Worm (Caenorhabditis elegans) whole organism, L4 larva: ENCODE results near the gene srx-97.
A peak's percentile ranks its signal among the peaks of the same experiment; 100 is the strongest.

Source experiments
- D1046.2 ChIP-seq: fragments of 200-800 bp; sonication (Bioruptor generic); IDR thresholded peaks from 2 replicates; pipeline ENCODE4 v1.3.6; 2022; ENCODE audit warnings: missing genetic modification characterization, missing compliant biosample characterization
- F10B5.3 ChIP-seq: sonication (generic microtip); optimal IDR thresholded peaks from 2 replicates; lab custom pipeline; 2016; ENCODE audit warnings: mild to moderate bottlenecking, missing genetic modification characterization, missing compliant biosample characterization
- F26F4.8 ChIP-seq: fragments of 200-800 bp; sonication (Bioruptor generic); conservative IDR thresholded peaks from 2 replicates; pipeline ENCODE4 v1.3.6; 2022; ENCODE audit warnings: missing genetic modification characterization, missing compliant biosample characterization
- F37D6.2 ChIP-seq: sonication (generic microtip); optimal IDR thresholded peaks from 2 replicates; lab custom pipeline; 2016; ENCODE audit warnings: mild to moderate bottlenecking, missing genetic modification characterization, missing compliant biosample characterization
- Y48G9A.11 ChIP-seq: fragments of 200-800 bp; sonication (Bioruptor generic); IDR thresholded peaks from 2 replicates; pipeline ENCODE4 v1.3.6; 2022; ENCODE audit warnings: missing genetic modification reagents, missing genetic modification characterization, missing compliant biosample characterization
- Y75B8A.6 ChIP-seq: fragments of 200-800 bp; sonication (Bioruptor generic); IDR thresholded peaks from 2 replicates; pipeline ENCODE4 v1.3.6; 2022; ENCODE audit warnings: missing genetic modification reagents, missing genetic modification characterization, missing compliant biosample characterization
- aha-1 ChIP-seq: fragments of 150-350 bp; peaks from one replicate; lab custom pipeline; 2014; ENCODE audit warnings: missing biosample characterization, missing genetic modification characterization
- ama-1 ChIP-seq: fragments of 150-350 bp; optimal IDR thresholded peaks from 2 replicates; lab custom pipeline; 2014; ENCODE audit warnings: inconsistent platforms, mixed read lengths
- ceh-82 ChIP-seq: sonication (generic microtip); optimal IDR thresholded peaks from 2 replicates; lab custom pipeline; 2017; ENCODE audit warnings: missing biosample characterization, missing genetic modification characterization
- ctbp-1 ChIP-seq: fragments of 200-800 bp; sonication (Bioruptor generic); IDR thresholded peaks from 2 replicates; pipeline ENCODE4 v1.3.6; 2022; ENCODE audit warnings: missing genetic modification reagents, missing genetic modification characterization, missing compliant biosample characterization
- daf-19 ChIP-seq: fragments of 200-800 bp; sonication (Bioruptor generic); conservative IDR thresholded peaks from 2 replicates; pipeline ENCODE4 v1.3.6; 2022; ENCODE audit warnings: missing genetic modification characterization, missing compliant biosample characterization
- dmd-6 ChIP-seq: fragments of 200-800 bp; sonication (Bioruptor generic); IDR thresholded peaks from 2 replicates; pipeline ENCODE4 v1.3.6; 2022; ENCODE audit warnings: missing genetic modification reagents, missing genetic modification characterization, missing compliant biosample characterization
- dve-1 ChIP-seq: sonication (generic microtip); optimal IDR thresholded peaks from 2 replicates; lab custom pipeline; 2017; ENCODE audit warnings: antibody characterized with exemption, mild to moderate bottlenecking, missing genetic modification characterization, missing compliant biosample characterization; ENCODE audit not compliant: insufficient read depth
- egl-27 ChIP-seq: sonication (generic microtip); optimal IDR thresholded peaks from 3 replicates; lab custom pipeline; 2017; ENCODE audit warnings: missing biosample characterization, missing genetic modification reagents, missing genetic modification characterization
- egl-43 ChIP-seq: fragments of 200-800 bp; sonication (Bioruptor generic); IDR thresholded peaks from 2 replicates; pipeline ENCODE4 v1.3.6; 2022; ENCODE audit warnings: missing genetic modification reagents, missing genetic modification characterization, missing compliant biosample characterization
- fos-1 ChIP-seq: fragments of 150-350 bp; optimal IDR thresholded peaks from 2 replicates; lab custom pipeline; 2014; ENCODE audit warnings: missing biosample characterization, missing genetic modification characterization
- hif-1 ChIP-seq, 2 experiments: sonication (generic microtip); optimal IDR thresholded peaks; 2 replicates each; lab custom pipeline; 2016 to 2017; ENCODE audit warnings: missing compliant biosample characterization in 2 of 2, missing genetic modification characterization in 2 of 2, missing genetic modification reagents in 2 of 2, missing genotype in 2 of 2, mild to moderate bottlenecking in 1 of 2
- jun-1 ChIP-seq: fragments of 150-350 bp; optimal IDR thresholded peaks from 2 replicates; lab custom pipeline; 2014; ENCODE audit warnings: missing biosample characterization, missing genetic modification reagents, missing genetic modification characterization
- lin-1 ChIP-seq: fragments of 200-800 bp; sonication (Bioruptor generic); IDR thresholded peaks from 2 replicates; pipeline ENCODE4 v1.3.6; 2022; ENCODE audit warnings: missing genetic modification reagents, missing genetic modification characterization, missing compliant biosample characterization
- lin-13 ChIP-seq: fragments of 150-350 bp; optimal IDR thresholded peaks from 2 replicates; lab custom pipeline; 2014; ENCODE audit warnings: missing biosample characterization, missing genetic modification reagents, missing genetic modification characterization
- lsy-2 ChIP-seq, 2 experiments: fragments of 150-350 bp in 1 of 2; sonication (generic microtip) in 1 of 2; optimal IDR thresholded peaks; 2 replicates each; lab custom pipeline; 2014 to 2017; ENCODE audit warnings: missing biosample characterization in 2 of 2, missing genetic modification characterization in 2 of 2
- madf-5 ChIP-seq, 2 experiments: fragments of 200-800 bp; sonication (Bioruptor generic); IDR thresholded peaks; 2 replicates each; pipeline ENCODE4 v1.3.6; 2022; ENCODE audit warnings: missing compliant biosample characterization in 2 of 2, missing genetic modification characterization in 2 of 2
- mep-1 ChIP-seq: fragments of 150-350 bp; sonication (generic microtip); optimal IDR thresholded peaks from 3 replicates; lab custom pipeline; 2014; ENCODE audit warnings: missing biosample characterization, missing genetic modification characterization
- nhr-10 ChIP-seq: fragments of 150-350 bp; optimal IDR thresholded peaks from 2 replicates; lab custom pipeline; 2014; ENCODE audit warnings: missing biosample characterization, missing genetic modification characterization
- nhr-41 ChIP-seq: fragments of 200-800 bp; sonication (Bioruptor generic); IDR thresholded peaks from 2 replicates; pipeline ENCODE4 v1.3.6; 2022; ENCODE audit warnings: missing genetic modification reagents, missing genetic modification characterization, missing compliant biosample characterization
- pha-4 ChIP-seq, 2 experiments: fragments of 150-350 bp in 1 of 2; fragments of 200-800 bp in 1 of 2; sonication (Bioruptor generic) in 1 of 2; IDR thresholded peaks in 1 of 2; optimal IDR thresholded peaks in 1 of 2; 2 replicates each; pipeline versions ENCODE4 v1.3.6 to Lab custom; 2014 to 2022; ENCODE audit warnings: missing genetic modification characterization in 2 of 2, missing genetic modification reagents in 2 of 2, missing biosample characterization in 1 of 2, missing compliant biosample characterization in 1 of 2
- rbr-2 ChIP-seq: sonication (generic microtip); optimal IDR thresholded peaks from 2 replicates; lab custom pipeline; 2016; ENCODE audit warnings: missing genotype, missing genetic modification characterization, missing compliant biosample characterization
- sdz-12 ChIP-seq: fragments of 200-800 bp; sonication (Bioruptor generic); optimal IDR thresholded peaks from 2 replicates; lab custom pipeline; 2018; ENCODE audit warnings: mild to moderate bottlenecking, missing genetic modification characterization, missing compliant biosample characterization
- tra-1 ChIP-seq: fragments of 200-800 bp; sonication (Bioruptor generic); IDR thresholded peaks from 2 replicates; pipeline ENCODE4 v1.3.6; 2022; ENCODE audit warnings: missing genetic modification reagents, missing genetic modification characterization, missing compliant biosample characterization
- unc-62 ChIP-seq, 3 experiments: fragments of 150-350 bp in 1 of 3; sonication (generic microtip); optimal IDR thresholded peaks in 2 of 3; peaks in 1 of 3; 1 replicate in 1 of 3; 2 replicates in 2 of 3; lab custom pipeline; 2014 to 2017; ENCODE audit warnings: missing biosample characterization in 3 of 3, missing genetic modification characterization in 3 of 3, missing genetic modification reagents in 3 of 3, missing genotype in 1 of 3
- ztf-11 ChIP-seq: fragments of 150-350 bp; optimal IDR thresholded peaks from 2 replicates; lab custom pipeline; 2014; ENCODE audit warnings: missing biosample characterization, missing genetic modification characterization

srx-97 gene

ce11 chrII:3626872-3627271, 42.3 kb downstream of the srx-97 start, which contains the start of gene M151.3:
Gene M151.3 (plus strand): TSS chrII:3627172.
- TF ChIP-seq unc-62 (GFP tag; optimal IDR thresholded peaks at IDR 0.05 in 1 of 2; lab: Kevin White, UChicago): peak in 1 of 2 experiments; percentile 3
- no peak for TF ChIP-seq unc-62 (tag; optimal IDR thresholded peaks at IDR 0.05; lab: Kevin White, UChicago)
- no peak for TF ChIP-seq ctbp-1

DNA sequence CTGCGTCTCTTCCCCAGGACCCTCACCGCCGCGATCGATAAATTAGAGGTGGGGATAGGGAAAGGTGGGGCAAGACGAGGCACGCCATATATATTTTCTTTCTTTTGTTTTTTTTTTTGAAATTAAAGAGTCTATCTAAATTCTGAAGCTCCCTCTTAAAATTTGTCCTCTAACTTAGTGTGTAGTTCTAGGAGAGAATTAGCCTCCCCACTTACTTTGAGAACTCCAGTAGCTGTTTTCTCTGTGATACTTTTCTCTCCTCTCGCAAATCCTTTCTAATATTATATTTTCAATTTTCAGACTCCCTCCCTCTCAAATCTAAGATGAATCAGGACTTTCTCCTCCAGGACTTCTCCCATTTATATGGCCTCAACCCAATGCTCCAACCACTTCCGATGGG, 47.2 kb downstream of the srx-97 start, which contains the start of gene M151.7:
Gene M151.7, plus strand, starts transcription at position 301 of the 400 bp plus-strand sequence.
- TF ChIP-seq F37D6.2 (tag; lab: Kevin White, UChicago) (no peak), lin-13 (no peak), nhr-10 (tag; lab: Kevin White, UChicago) (no peak), egl-27 (tag; lab: Kevin White, UChicago) (no peak), aha-1 (no peak), ceh-82 (tag; lab: Kevin White, UChicago) (no peak), rbr-2 (tag; lab: Kevin White, UChicago) (no peak), F26F4.8 (no peak), lsy-2 (tag; optimal IDR thresholded peaks at IDR 0.05; lab: Kevin White, UChicago) (no peak), fos-1 (tag; lab: Kevin White, UChicago) (no peak), pha-4 (GFP tag; IDR thresholded peaks at IDR 0.05; lab: Robert Waterston, UW) (no peak), pha-4 (tag; optimal IDR thresholded peaks at IDR 0.05; lab: Kevin White, UChicago) (no peak), Y75B8A.6 (GFP tag; lab: Robert Waterston, UW) (no peak), Y48G9A.11 (GFP tag; lab: Robert Waterston, UW) (no peak)

ce11 chrII:3620862-3621261, 48.4 kb downstream of the srx-97 start:
- TF ChIP-seq ceh-82 (tag; lab: Kevin White, UChicago): no peak
- TF ChIP-seq aha-1: peak; percentile 48

ce11 chrII:3617512-3617911, 51.7 kb downstream of the srx-97 start, which contains the start of gene F40E12.1:
Gene F40E12.1 (plus strand): TSS chrII:3617812.
- TF ChIP-seq dve-1 (tag; lab: Kevin White, UChicago) (no peak), hif-1 (tag; optimal IDR thresholded peaks at IDR 0.05; lab: Kevin White, UChicago) (no peak), egl-43 (GFP tag; lab: Robert Waterston, UW) (no peak), F26F4.8 (no peak), jun-1 (tag; lab: Kevin White, UChicago) (no peak), ama-1 (lab: Kevin White, UChicago) (no peak), madf-5 (GFP tag; IDR thresholded peaks at IDR 0.05; lab: Robert Waterston, UW) (no peak), sdz-12 (no peak), egl-27 (tag; lab: Kevin White, UChicago) (no peak), F10B5.3 (tag; lab: Kevin White, UChicago) (no peak), dmd-6 (GFP tag; lab: Robert Waterston, UW) (no peak), tra-1 (GFP tag; lab: Robert Waterston, UW) (no peak), mep-1 (tag; lab: Kevin White, UChicago) (no peak), lin-1 (GFP tag; lab: Robert Waterston, UW) (no peak), F37D6.2 (tag; lab: Kevin White, UChicago) (no peak), nhr-41 (GFP tag; lab: Robert Waterston, UW) (no peak), D1046.2 (GFP tag; lab: Robert Waterston, UW) (no peak), daf-19 (GFP tag; lab: Robert Waterston, UW) (no peak), ztf-11 (no peak)
